Worm (Caenorhabditis elegans): Measurements from ENCODE around the gene rheb-1.

The rheb-1 gene

DNA sequence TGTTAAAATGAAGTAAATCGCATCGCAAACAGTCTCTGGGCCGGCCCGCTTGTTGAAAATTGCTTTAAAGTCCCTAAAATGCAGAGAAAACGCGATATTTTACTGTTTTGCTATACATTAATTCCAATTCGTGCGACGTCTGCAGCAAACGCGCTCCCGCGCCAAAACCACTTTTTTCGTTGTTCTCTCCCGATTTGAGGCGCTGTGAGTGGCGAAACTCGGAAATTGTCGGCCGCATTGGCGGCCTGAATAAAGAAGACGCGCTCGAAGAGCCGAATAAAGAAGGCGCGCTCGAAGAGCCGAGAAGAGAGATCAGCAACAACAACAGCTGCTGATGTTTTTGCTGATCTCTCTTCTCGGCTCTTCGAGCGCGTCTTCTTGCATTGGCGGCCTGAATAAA lies 47.5 kb downstream of the rheb-1 start (continued):
- TF ChIP-seq lin-54 (GFP tag; optimal IDR thresholded peaks at IDR 0.05) (peak; percentile 55), rcor-1 (GFP tag; IDR thresholded peaks at IDR 0.05) (peak; percentile 90), ztf-6 (GFP tag; IDR thresholded peaks at IDR 0.05) (peak; percentile 64; the same call in 1 of the 2 replicates)

- TF ChIP-seq lag-1 (GFP tag; IDR thresholded peaks at IDR 0.05) (no peak), F22D6.2 (tag; optimal IDR thresholded peaks at IDR 0.05) (no peak), sea-2 (GFP tag; IDR thresholded peaks at IDR 0.05) (no peak), madf-6 (GFP tag; IDR thresholded peaks at IDR 0.05) (peak; percentile 83), hlh-26 (GFP tag; conservative IDR thresholded peaks at IDR 0.05) (no peak), nhr-27 (tag; optimal IDR thresholded peaks at IDR 0.05) (no peak), hmg-1.2 (GFP tag; IDR thresholded peaks at IDR 0.05) (peak; percentile 65), fkh-3 (tag; optimal IDR thresholded peaks at IDR 0.05) (no peak), lsl-1 (GFP tag; optimal IDR thresholded peaks at IDR 0.05) (peak; percentile 56), tbp1 (GFP tag; optimal IDR thresholded peaks at IDR 0.05) (peak; percentile 55), aptf-3 (GFP tag; IDR thresholded peaks at IDR 0.05) (no peak), hrde-1 (tag; optimal IDR thresholded peaks at IDR 0.05; ENCODE audit: borderline replicate concordance) (peak; percentile 11), die-1 (tag; optimal IDR thresholded peaks at IDR 0.05) (no peak), lin-26 (GFP tag; IDR thresholded peaks at IDR 0.05) (no peak), Y56A3A.18 (GFP tag; IDR thresholded peaks at IDR 0.05) (peak; percentile 32; the same call in 1 of the 2 replicates), B0019.2 (GFP tag; conservative IDR thresholded peaks at IDR 0.05) (peak; percentile 89), ztf-28 (GFP tag; IDR thresholded peaks at IDR 0.05) (0 out of 2 replicates have a peak, but pooled peaks have one; percentile 72), D2030.7 (GFP tag; IDR thresholded peaks at IDR 0.05) (peak; percentile 90), egl-44 (GFP tag; IDR thresholded peaks at IDR 0.05) (peak; percentile 7; the same call in 1 of the 2 replicates), lin-40 (tag; optimal IDR thresholded peaks at IDR 0.05) (peak; percentile 51), unc-62 (GFP tag; optimal IDR thresholded peaks at IDR 0.05) (no peak), madf-3 (GFP tag; IDR thresholded peaks at IDR 0.05) (peak; percentile 60; the same call in 1 of the 2 replicates), ceh-100 (GFP tag; IDR thresholded peaks at IDR 0.05) (peak; percentile 89), rcor-1 (GFP tag; IDR thresholded peaks at IDR 0.05) (peak; percentile 86), ama-1 (optimal IDR thresholded peaks at IDR 0.05) (no peak), ama-1 (GFP tag; optimal IDR thresholded peaks at IDR 0.05) (no peak), nhr-90 (tag; optimal IDR thresholded peaks at IDR 0.05) (no peak), T07F8.4 (tag; optimal IDR thresholded peaks at IDR 0.05) (no peak), F52B5.7 (tag; optimal IDR thresholded peaks at IDR 0.05) (no peak), xnd-1 (tag; optimal IDR thresholded peaks at IDR 0.05) (peak; percentile 17), mel-28 (tag; optimal IDR thresholded peaks at IDR 0.05; ENCODE audit: borderline replicate concordance) (no peak), F55B11.4 (tag; optimal IDR thresholded peaks at IDR 0.05; ENCODE audit: borderline replicate concordance, insufficient read depth) (no peak), snpc-1.1 (tag; optimal IDR thresholded peaks at IDR 0.05; ENCODE audit: insufficient read depth) (peak; percentile 73), snpc-1.3 (tag; optimal IDR thresholded peaks at IDR 0.05; ENCODE audit: insufficient read depth) (peak; percentile 15), nhr-179 (tag; optimal IDR thresholded peaks at IDR 0.05) (no peak), lin-35 (GFP tag; optimal IDR thresholded peaks at IDR 0.05) (no peak), nfya-1 (tag; optimal IDR thresholded peaks at IDR 0.05; ENCODE audit: borderline replicate concordance, insufficient read depth) (no peak), egl-18 (GFP tag; IDR thresholded peaks at IDR 0.05) (no peak), ccch-3 (GFP tag; optimal IDR thresholded peaks at IDR 0.05) (no peak), F23B12.7 (tag; optimal IDR thresholded peaks at IDR 0.05; ENCODE audit: insufficient read depth) (no peak), ztf-6 (GFP tag; IDR thresholded peaks at IDR 0.05) (no peak), atf-7 (tag; optimal IDR thresholded peaks at IDR 0.05) (no peak), let-526 (GFP tag; IDR thresholded peaks at IDR 0.05) (no peak), nfya-2 (GFP tag; IDR thresholded peaks at IDR 0.05) (no peak), akir-1 (GFP tag; optimal IDR thresholded peaks at IDR 0.05) (no peak)
Observed at ce11 chrIII:9406600-9406999, 49.2 kb downstream of the rheb-1 start, which contains the start of gene T26G10.1. TSS of gene T26G10.1 (minus strand) at chrIII:9406641.
